Worm (Caenorhabditis elegans): ENCODE measurements around the gene C07A9.12.

The C07A9.12 gene

ce11 chrIII:9717243-9717642, 10.1 kb downstream of the C07A9.12 start (continued):
- TF ChIP-seq ceh-100 (GFP tag; IDR thresholded peaks at IDR 0.05) (no peak), snpc-4 (GFP tag; optimal IDR thresholded peaks at IDR 0.05) (peak; percentile 98), snpc-4 (tag; optimal IDR thresholded peaks at IDR 0.05) (peak; percentile 98 to 100 (median 99)), hmg-1.2 (GFP tag; IDR thresholded peaks at IDR 0.05) (peak; percentile 98), cebp-2 (GFP tag; IDR thresholded peaks at IDR 0.05) (no peak), aptf-3 (GFP tag; IDR thresholded peaks at IDR 0.05) (no peak), ceh-91 (GFP tag; IDR thresholded peaks at IDR 0.05) (no peak), hlh-12 (tag; optimal IDR thresholded peaks at IDR 0.05) (no peak), ccch-3 (GFP tag; optimal IDR thresholded peaks at IDR 0.05) (no peak), Y53G8AR.9 (GFP tag; conservative IDR thresholded peaks at IDR 0.05) (no peak), rcor-1 (GFP tag; IDR thresholded peaks at IDR 0.05) (no peak; the same call in 1 of the 2 replicates), efl-1 (GFP tag; optimal IDR thresholded peaks at IDR 0.05) (peak; percentile 9), F57A8.1 (GFP tag; optimal IDR thresholded peaks at IDR 0.05) (no peak), B0035.1 (tag; optimal IDR thresholded peaks at IDR 0.05) (no peak), sptf-2 (GFP tag; optimal IDR thresholded peaks at IDR 0.05) (no peak), athp-1 (tag; optimal IDR thresholded peaks at IDR 0.05) (no peak), lin-35 (GFP tag; optimal IDR thresholded peaks at IDR 0.05) (no peak), F49E8.2 (tag; optimal IDR thresholded peaks at IDR 0.05; ENCODE audit: insufficient read depth) (peak; percentile 67), lir-1 (GFP tag; conservative IDR thresholded peaks at IDR 0.05) (no peak), ztf-22 (GFP tag; optimal IDR thresholded peaks at IDR 0.05) (no peak), egl-44 (GFP tag; IDR thresholded peaks at IDR 0.05) (no peak), bed-2 (GFP tag; IDR thresholded peaks at IDR 0.05) (no peak), akir-1 (GFP tag; optimal IDR thresholded peaks at IDR 0.05) (peak; percentile 20), snpc-3.4 (tag; optimal IDR thresholded peaks at IDR 0.05) (peak; percentile 97), nfya-1 (tag; optimal IDR thresholded peaks at IDR 0.05; ENCODE audit: borderline replicate concordance, insufficient read depth) (no peak), mes-4 (tag; optimal IDR thresholded peaks at IDR 0.05) (no peak), madf-8 (GFP tag; conservative IDR thresholded peaks at IDR 0.05) (peak; percentile 37; the same call in 1 of the 2 replicates), tbx-9 (tag; optimal IDR thresholded peaks at IDR 0.05; ENCODE audit: borderline replicate concordance) (no peak), lag-1 (GFP tag; IDR thresholded peaks at IDR 0.05) (no peak), bed-1 (GFP tag; IDR thresholded peaks at IDR 0.05) (no peak), xnd-1 (tag; optimal IDR thresholded peaks at IDR 0.05) (peak; percentile 62), sea-2 (GFP tag; IDR thresholded peaks at IDR 0.05) (no peak), aptf-2 (GFP tag; conservative IDR thresholded peaks at IDR 0.05) (no peak), unc-62 (GFP tag; optimal IDR thresholded peaks at IDR 0.05) (no peak), dox-1 (GFP tag; IDR thresholded peaks at IDR 0.05) (no peak; the same call in 1 of the 2 replicates), snpc-1.3 (tag; optimal IDR thresholded peaks at IDR 0.05; ENCODE audit: insufficient read depth) (peak; percentile 94), ceh-79 (tag; optimal IDR thresholded peaks at IDR 0.05) (peak; percentile 27), F39B2.1 (GFP tag; IDR thresholded peaks at IDR 0.05) (0 out of 2 replicates have a peak, but pooled peaks have one; percentile 55), sdz-38 (tag; optimal IDR thresholded peaks at IDR 0.05) (no peak), unc-130 (GFP tag; optimal IDR thresholded peaks at IDR 0.05) (no peak), ztf-18 (tag; optimal IDR thresholded peaks at IDR 0.05) (peak; percentile 14), cebp-1 (GFP tag; IDR thresholded peaks at IDR 0.05) (no peak), cebp-1 (tag; optimal IDR thresholded peaks at IDR 0.05) (no peak), die-1 (tag; optimal IDR thresholded peaks at IDR 0.05) (no peak), C17E4.6 (GFP tag; IDR thresholded peaks at IDR 0.05) (peak; percentile 55; the same call in 1 of the 2 replicates), F33H1.4 (GFP tag; IDR thresholded peaks at IDR 0.05) (peak; percentile 64), lin-26 (GFP tag; IDR thresholded peaks at IDR 0.05) (no peak), Y53F4B.3 (GFP tag; IDR thresholded peaks at IDR 0.05) (no peak), ets-4 (GFP tag; optimal IDR thresholded peaks at IDR 0.05) (no peak)
